Fruit fly (Drosophila melanogaster): ENCODE measurements around the gene CG46280.

CG46280 gene

dm6 chr3R:13012351-13012750, 18.1 kb downstream of the CG46280 start (continued):
- TF ChIP-seq ind (GFP tag; optimal IDR thresholded peaks at IDR 0.05) (peak; percentile 60), B-H2 (GFP tag; optimal IDR thresholded peaks at IDR 0.05) (no peak), NK7.1 (GFP tag; optimal IDR thresholded peaks at IDR 0.05) (peak; percentile 59), CG11456 (GFP tag; IDR thresholded peaks at IDR 0.05) (peak; percentile 73), Dll (GFP tag; IDR thresholded peaks at IDR 0.05; ENCODE audit: partially characterized antibody) (no peak), CG2129 (GFP tag; IDR thresholded peaks at IDR 0.05; ENCODE audit: partially characterized antibody) (no peak), Atf3 (GFP tag; optimal IDR thresholded peaks at IDR 0.05) (peak; percentile 21), CG31224 (GFP tag; IDR thresholded peaks at IDR 0.05) (peak; percentile 51), Myb (GFP tag; optimal IDR thresholded peaks at IDR 0.05) (peak; percentile 51), CG13296 (GFP tag; optimal IDR thresholded peaks at IDR 0.05) (peak; percentile 30), CG15479 (GFP tag; optimal IDR thresholded peaks at IDR 0.05) (peak; percentile 91), dimm (GFP tag; IDR thresholded peaks at IDR 0.05) (0 out of 2 replicates have a peak, but pooled peaks have one; percentile 16), CG6791 (GFP tag; IDR thresholded peaks at IDR 0.05; ENCODE audit: partially characterized antibody) (0 out of 3 replicates have a peak, but pooled peaks have one; percentile 11), CG17612 (GFP tag; IDR thresholded peaks at IDR 0.05) (no peak), sug (tag; optimal IDR thresholded peaks at IDR 0.05) (peak; percentile 1), CG11723 (GFP tag; optimal IDR thresholded peaks at IDR 0.05) (peak; percentile 49), Hmr (GFP tag; optimal IDR thresholded peaks at IDR 0.05) (peak; percentile 57), BEAF-32 (GFP tag; optimal IDR thresholded peaks at IDR 0.05) (no peak), CG2120 (GFP tag; optimal IDR thresholded peaks at IDR 0.05) (peak; percentile 72), chif (GFP tag; optimal IDR thresholded peaks at IDR 0.05) (peak; percentile 58 to 62), vvl (GFP tag; IDR thresholded peaks at IDR 0.05) (peak; percentile 84), Hmx (GFP tag; optimal IDR thresholded peaks at IDR 0.05) (no peak), CG11093 (GFP tag; IDR thresholded peaks at IDR 0.05) (no peak), sisA (GFP tag; IDR thresholded peaks at IDR 0.05) (peak; percentile 74), Chrac-16 (GFP tag; optimal IDR thresholded peaks at IDR 0.05) (peak; percentile 53), Optix (GFP tag; IDR thresholded peaks at IDR 0.05) (peak; percentile 71; the same call in 2 of the 3 replicates), gce (GFP tag; IDR thresholded peaks at IDR 0.05) (peak; percentile 60; the same call in 1 of the 3 replicates), CG30431 (GFP tag; optimal IDR thresholded peaks at IDR 0.05) (peak; percentile 1), Hey (tag; optimal IDR thresholded peaks at IDR 0.05) (peak; percentile 12), HmgZ (tag; optimal IDR thresholded peaks at IDR 0.05) (no peak), CG6175 (GFP tag; IDR thresholded peaks at IDR 0.05) (0 out of 3 replicates have a peak, but pooled peaks have one; percentile 65), lab (GFP tag; optimal IDR thresholded peaks at IDR 0.05) (peak; percentile 77), MBD-R2 (GFP tag; IDR thresholded peaks at IDR 0.05) (peak; percentile 35; the same call in 1 of the 2 replicates), sima (GFP tag; optimal IDR thresholded peaks at IDR 0.05) (no peak), Gsc (GFP tag; IDR thresholded peaks at IDR 0.05) (no peak), croc (GFP tag; conservative IDR thresholded peaks at IDR 0.05) (peak; percentile 24; the same call in 2 of the 3 replicates), eve (GFP tag; optimal IDR thresholded peaks at IDR 0.05) (no peak), cg (GFP tag; optimal IDR thresholded peaks at IDR 0.05) (peak; percentile 77), CG10321 (GFP tag; IDR thresholded peaks at IDR 0.05) (peak; percentile 75), mirr (GFP tag; optimal IDR thresholded peaks at IDR 0.05) (peak; percentile 3), repo (GFP tag; optimal IDR thresholded peaks at IDR 0.05) (peak; percentile 47), CG10979 (tag; optimal IDR thresholded peaks at IDR 0.05) (peak; percentile 47), sim (GFP tag; IDR thresholded peaks at IDR 0.05) (0 out of 2 replicates have a peak, but pooled peaks have one; percentile 30), CG1832 (GFP tag; optimal IDR thresholded peaks at IDR 0.05) (peak; percentile 96), Rx (GFP tag; IDR thresholded peaks at IDR 0.05) (peak; percentile 62), bbx (GFP tag; IDR thresholded peaks at IDR 0.05; ENCODE audit: partially characterized antibody) (0 out of 2 replicates have a peak, but pooled peaks have one; percentile 17), jigr1 (GFP tag; IDR thresholded peaks at IDR 0.05) (no peak), CG30020 (tag; optimal IDR thresholded peaks at IDR 0.05) (no peak), CG16863 (GFP tag; optimal IDR thresholded peaks at IDR 0.05) (peak; percentile 52), CG13287 (GFP tag; IDR thresholded peaks at IDR 0.05; ENCODE audit: partially characterized antibody) (no peak), CG31388 (GFP tag; optimal IDR thresholded peaks at IDR 0.05) (no peak)

All from whole organism, embryonic.